Worm (Caenorhabditis elegans): ENCODE measurements around the gene ess-2.

ess-2 gene

ce11 chrIII:8504176-8504763 lies 14.1 kb upstream of the ess-2 start (continued):
- TF ChIP-seq set-16 (GFP tag; IDR thresholded peaks at IDR 0.05) (no peak), zfp-2 (tag; optimal IDR thresholded peaks at IDR 0.05) (no peak), mdl-1 (tag; optimal IDR thresholded peaks at IDR 0.05) (peak in 1 of 2 experiments; percentile 24), zip-2 (tag; optimal IDR thresholded peaks at IDR 0.05) (no peak), pqm-1 (tag; optimal IDR thresholded peaks at IDR 0.05) (no peak), nhr-11 (tag; optimal IDR thresholded peaks at IDR 0.05) (no peak), Y75B8A.6 (GFP tag; IDR thresholded peaks at IDR 0.05) (no peak), lin-1 (GFP tag; IDR thresholded peaks at IDR 0.05) (no peak), unc-62 (GFP tag; optimal IDR thresholded peaks at IDR 0.05 in 1 of 2) (peak in 1 of 2 experiments; percentile 59), unc-62 (tag; optimal IDR thresholded peaks at IDR 0.05) (no peak), dmd-9 (GFP tag; IDR thresholded peaks at IDR 0.05) (no peak), nhr-76 (tag; optimal IDR thresholded peaks at IDR 0.05) (no peak), rbr-2 (tag; optimal IDR thresholded peaks at IDR 0.05) (no peak), hlh-30 (tag; optimal IDR thresholded peaks at IDR 0.05; ENCODE audit: insufficient read depth) (peak; percentile 33), snpc-4 (tag; optimal IDR thresholded peaks at IDR 0.05) (no peak), ceh-44 (GFP tag; IDR thresholded peaks at IDR 0.05) (no peak), nhr-28 (tag; optimal IDR thresholded peaks at IDR 0.05) (peak; percentile 56)

- peak; percentile 6 for TF ChIP-seq hlh-11 (tag; optimal IDR thresholded peaks at IDR 0.05)
- TF ChIP-seq F49E8.2 (tag; optimal IDR thresholded peaks at IDR 0.05; ENCODE audit: borderline replicate concordance) = no peak
- TF ChIP-seq ceh-44 (GFP tag; IDR thresholded peaks at IDR 0.05) = no peak
- no peak for TF ChIP-seq spr-1 (tag; optimal IDR thresholded peaks at IDR 0.05)
- TF ChIP-seq Y75B8A.6 (GFP tag; IDR thresholded peaks at IDR 0.05) = no peak
- no peak for TF ChIP-seq daf-16 (GFP tag; optimal IDR thresholded peaks at IDR 0.05)
- TF ChIP-seq daf-16 (tag; optimal IDR thresholded peaks at IDR 0.05) = no peak
- TF ChIP-seq ceh-20 (GFP tag; IDR thresholded peaks at IDR 0.05) = no peak
- no peak for TF ChIP-seq madf-5 (GFP tag; IDR thresholded peaks at IDR 0.05)
- TF ChIP-seq tag-97 (GFP tag; IDR thresholded peaks at IDR 0.05) = no peak
- TF ChIP-seq nhr-48 (tag; optimal IDR thresholded peaks at IDR 0.05) = no peak
- no peak for TF ChIP-seq Y5F2A.4 (GFP tag; optimal IDR thresholded peaks at IDR 0.05)
- no peak for TF ChIP-seq mxl-2 (GFP tag; conservative IDR thresholded peaks at IDR 0.05)
- no peak for TF ChIP-seq hif-1 (tag; optimal IDR thresholded peaks at IDR 0.05)
- no peak for TF ChIP-seq F26F4.8 (GFP tag; conservative IDR thresholded peaks at IDR 0.05)
- no peak for TF ChIP-seq F37D6.2 (tag; optimal IDR thresholded peaks at IDR 0.05)
- TF ChIP-seq mxl-3 (GFP tag; optimal IDR thresholded peaks at IDR 0.05) = peak; percentile 29
- TF ChIP-seq nhr-237 (tag; optimal IDR thresholded peaks at IDR 0.05) = no peak
- no peak for TF ChIP-seq pha-4 (GFP tag; IDR thresholded peaks at IDR 0.05)
- TF ChIP-seq pha-4 (tag; optimal IDR thresholded peaks at IDR 0.05) = no peak
- no peak for TF ChIP-seq ceh-28 (tag; optimal IDR thresholded peaks at IDR 0.05)
- no peak for TF ChIP-seq lin-15B (tag; optimal IDR thresholded peaks at IDR 0.05)
- TF ChIP-seq nhr-42 (GFP tag; IDR thresholded peaks at IDR 0.05) = no peak
- no peak for TF ChIP-seq lin-13 (GFP tag; optimal IDR thresholded peaks at IDR 0.05)
- peak in 1 of 2 experiments; percentile 99 for TF ChIP-seq unc-62 (GFP tag; optimal IDR thresholded peaks at IDR 0.05 in 1 of 2)
- TF ChIP-seq unc-62 (tag; optimal IDR thresholded peaks at IDR 0.05) = no peak
- TF ChIP-seq lin-38 (GFP tag; IDR thresholded peaks at IDR 0.05) = no peak
- no peak for TF ChIP-seq hmg-1.1 (GFP tag; IDR thresholded peaks at IDR 0.05)
- no peak for TF ChIP-seq lir-3 (tag; optimal IDR thresholded peaks at IDR 0.05)
- TF ChIP-seq nhr-25 (tag; optimal IDR thresholded peaks at IDR 0.05; ENCODE audit: borderline replicate concordance, insufficient read depth) = no peak
- TF ChIP-seq R02D3.7 (tag; optimal IDR thresholded peaks at IDR 0.05) = no peak
- no peak for TF ChIP-seq skn-1 (tag; optimal IDR thresholded peaks at IDR 0.05)
- no peak for TF ChIP-seq F10B5.3 (tag; optimal IDR thresholded peaks at IDR 0.05)
- peak; percentile 53 for TF ChIP-seq nhr-28 (tag; optimal IDR thresholded peaks at IDR 0.05)
- TF ChIP-seq unc-130 (GFP tag; optimal IDR thresholded peaks at IDR 0.05) = no peak
- no peak for TF ChIP-seq ztf-11 (tag; optimal IDR thresholded peaks at IDR 0.05)
- no peak for TF ChIP-seq php-3 (GFP tag; IDR thresholded peaks at IDR 0.05)
Observed at ce11 chrIII:8503341-8503740, 13.2 kb upstream of the ess-2 start.
